Worm (Caenorhabditis elegans) whole organism, dauer: ENCODE data around the gene tag-120.

Source experiments
- unc-62 ChIP-seq: sonication (generic microtip); optimal IDR thresholded peaks from 2 replicates; lab custom pipeline; 2017; ENCODE audit warnings: missing biosample characterization, missing genetic modification reagents, missing genetic modification characterization

tag-120 gene

DNA sequence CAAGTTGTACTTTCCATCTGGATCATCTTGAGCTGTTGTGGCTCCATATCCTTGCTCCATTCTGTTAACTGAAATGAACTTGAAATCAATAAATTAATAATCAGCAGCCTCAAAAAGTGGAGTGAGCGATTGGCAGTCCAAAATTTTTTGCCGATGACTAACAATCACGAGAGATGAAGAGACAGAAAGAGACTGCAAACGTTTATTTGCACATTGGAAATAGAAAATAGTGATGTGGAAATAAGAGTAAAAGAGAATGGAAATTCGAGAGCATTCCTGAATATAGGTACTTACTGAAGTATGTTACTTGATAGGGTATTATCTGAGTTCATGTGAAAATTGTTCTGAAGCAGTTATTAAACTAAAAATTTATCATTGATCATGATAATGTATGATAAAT, at the start of gene tag-120:
Gene tag-120, minus strand, starts transcription at position 68 of the 400 bp plus-strand sequence.
- TF ChIP-seq unc-62 (GFP tag; lab: Kevin White, UChicago): no peak

DNA sequence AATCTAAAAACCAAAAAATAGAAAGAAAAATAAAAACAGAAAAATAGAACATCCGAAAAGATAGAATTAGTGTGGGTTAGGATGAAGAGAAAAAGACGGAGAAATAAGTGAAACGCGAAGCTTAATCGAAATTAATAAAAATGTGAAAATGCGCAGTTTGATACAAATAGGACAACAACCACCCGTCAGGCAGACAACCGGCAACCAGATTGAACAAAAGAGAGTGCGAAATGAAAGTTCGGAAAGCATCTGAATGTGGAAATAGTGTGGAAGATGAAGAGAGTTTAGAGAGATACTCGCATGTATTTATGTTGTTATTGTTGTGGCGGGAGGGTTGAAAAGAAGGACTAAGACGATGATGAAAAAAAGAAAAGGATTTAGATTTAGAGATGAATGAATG, 48.8 kb upstream of the tag-120 start:
- TF ChIP-seq unc-62 (GFP tag; lab: Kevin White, UChicago): no peak

DNA sequence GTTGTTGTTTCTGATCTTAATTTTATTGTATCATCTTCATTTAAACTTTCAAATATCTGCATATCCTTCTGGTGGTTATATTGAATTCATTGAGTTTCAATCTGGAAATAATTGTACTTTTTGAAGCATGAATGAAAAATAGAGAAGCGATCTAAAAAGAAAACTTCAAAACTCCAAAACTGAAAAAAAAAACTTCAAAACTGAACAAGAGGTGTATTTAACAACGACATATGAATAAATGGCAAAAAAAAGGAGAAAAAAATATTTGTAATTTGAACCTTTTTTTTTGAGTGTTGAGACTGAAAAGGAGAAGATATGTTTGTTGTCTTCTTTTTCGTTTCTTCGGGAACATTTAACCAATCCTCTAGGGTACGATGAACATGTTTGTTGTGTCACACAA, 48.3 kb upstream of the tag-120 start, which contains the start of gene F58E6.11:
Gene F58E6.11, minus strand, starts transcription at position 101 of the 400 bp plus-strand sequence.
- no peak for TF ChIP-seq unc-62 (GFP tag; lab: Kevin White, UChicago)

DNA sequence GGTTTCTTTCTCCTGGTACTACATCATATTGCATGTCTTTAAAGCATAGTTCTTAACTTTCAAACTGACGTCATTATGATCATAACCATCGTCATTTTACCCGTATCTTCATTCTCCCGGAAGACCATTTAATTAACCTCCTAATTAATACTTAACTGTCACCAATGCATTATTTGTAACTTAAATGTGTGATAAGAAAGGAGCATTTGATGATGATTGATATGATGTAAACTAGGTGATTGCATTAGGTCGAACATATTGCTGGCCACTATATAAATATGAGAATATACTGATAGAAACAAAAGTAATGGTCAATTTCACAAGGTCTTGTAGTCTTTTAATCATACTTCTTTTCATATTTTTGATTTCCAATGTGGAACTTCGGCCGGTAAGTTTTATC, 46.6 kb upstream of the tag-120 start, which contains the start of gene hrg-3:
Gene hrg-3, plus strand, starts transcription at position 227 of the 400 bp plus-strand sequence.
- TF ChIP-seq unc-62 (GFP tag; lab: Kevin White, UChicago): no peak

DNA sequence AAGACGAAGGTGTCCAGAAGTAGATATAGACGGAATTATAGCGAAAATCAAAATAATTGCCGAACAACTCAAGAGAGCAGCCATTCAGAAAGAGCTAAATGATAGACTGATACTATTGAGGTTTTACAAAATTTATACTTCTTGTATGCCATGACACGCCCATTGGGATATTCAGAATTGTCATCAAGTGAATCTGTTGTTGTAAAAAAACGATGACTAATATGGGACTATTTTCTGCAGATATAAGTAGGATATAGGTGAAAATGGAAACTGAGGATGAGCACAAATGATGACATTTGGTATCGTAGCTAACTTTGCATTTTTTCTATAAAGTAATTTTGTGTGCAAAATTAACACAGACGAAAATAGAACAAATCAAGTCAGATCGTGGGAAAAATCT, 46.1 kb upstream of the tag-120 start, which contains the start of gene F58E6.8:
Gene F58E6.8, minus strand, starts transcription at position 101 of the 400 bp plus-strand sequence.
- TF ChIP-seq unc-62 (GFP tag; lab: Kevin White, UChicago): no peak

DNA sequence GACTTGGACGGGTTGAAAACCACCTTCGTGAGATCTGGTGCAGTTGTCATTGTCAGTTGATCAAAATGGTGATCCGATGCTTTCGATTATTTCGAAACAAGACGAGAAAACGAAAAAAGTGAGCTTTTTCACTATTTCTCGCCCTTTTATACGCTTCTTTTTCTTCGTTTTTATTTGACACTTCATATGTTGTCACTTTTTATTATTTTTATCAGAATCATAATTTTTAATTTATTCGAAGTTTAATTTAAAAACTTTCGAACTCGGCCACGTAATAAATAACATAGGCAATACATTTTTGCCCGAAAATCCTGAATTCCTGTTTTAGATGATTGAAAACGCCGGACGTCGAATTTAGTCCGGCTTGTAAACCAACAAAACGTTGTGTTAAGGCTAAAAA, 44.8 kb upstream of the tag-120 start, which contains the start of gene F58E6.5:
Gene F58E6.5, minus strand, starts transcription at position 101 of the 400 bp plus-strand sequence.
- TF ChIP-seq unc-62 (GFP tag; lab: Kevin White, UChicago): no peak

DNA sequence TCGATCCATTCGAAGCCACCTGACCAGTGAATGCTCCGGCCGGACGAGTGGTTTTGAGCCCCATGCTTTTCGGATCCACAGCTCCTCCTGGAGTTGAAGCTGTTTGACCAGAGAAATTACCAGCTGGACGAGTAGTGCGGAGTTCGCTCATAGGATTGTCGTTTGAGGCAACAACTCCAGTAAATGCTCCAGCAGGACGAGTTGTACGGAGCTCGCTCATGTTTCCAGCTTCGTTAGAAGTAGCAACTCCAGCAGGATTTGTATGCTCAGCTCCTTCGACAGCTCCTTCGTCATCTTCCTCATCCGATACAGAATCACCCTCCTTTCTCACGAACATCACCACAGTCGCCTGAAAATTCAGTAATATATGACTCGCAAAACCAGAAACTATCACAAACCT, 43.9 kb upstream of the tag-120 start:
- no peak for TF ChIP-seq unc-62 (GFP tag; lab: Kevin White, UChicago)

DNA sequence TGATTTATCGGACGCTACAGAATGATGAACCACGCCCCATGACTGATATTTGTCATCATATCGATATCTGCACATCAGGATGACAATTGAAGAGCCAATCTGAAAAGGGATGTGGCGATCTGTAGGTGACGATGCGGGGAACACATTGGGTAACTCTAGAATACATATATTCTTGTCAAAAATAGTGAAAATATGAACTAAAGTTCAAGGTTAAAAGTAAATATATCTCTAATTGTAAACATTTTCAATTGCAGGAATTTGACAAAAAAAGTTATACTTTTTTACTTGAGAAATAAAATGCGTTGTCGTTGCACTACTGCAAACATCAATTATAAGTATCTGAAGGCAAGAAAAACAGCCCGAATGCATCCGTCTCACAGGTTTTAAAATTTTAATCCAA, 43.3 kb upstream of the tag-120 start, which contains the start of gene F58E6.6:
Gene F58E6.6, minus strand, starts transcription at position 101 of the 400 bp plus-strand sequence.
- no peak for TF ChIP-seq unc-62 (GFP tag; lab: Kevin White, UChicago)

DNA sequence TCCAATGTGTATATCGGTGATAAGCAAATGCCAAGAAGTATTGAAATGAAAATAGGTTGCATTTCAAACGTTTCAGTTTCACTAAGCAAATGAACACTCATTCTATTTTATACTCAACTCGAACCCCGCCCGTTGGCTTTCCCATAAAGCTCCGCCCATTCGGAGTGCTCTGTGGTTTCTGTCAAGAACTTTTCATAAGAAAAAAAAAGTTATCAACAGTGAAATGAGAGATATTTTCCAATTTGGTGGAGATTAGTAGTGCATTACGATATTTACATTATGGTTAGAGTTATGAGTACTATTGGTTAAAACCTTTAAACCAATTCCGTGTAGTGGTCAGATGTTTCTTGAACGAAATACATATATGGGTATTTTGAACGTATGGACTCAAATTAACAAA, 40.7 kb upstream of the tag-120 start, which contains the start of gene F58E6.4:
Gene F58E6.4, minus strand, starts transcription at position 101 of the 400 bp plus-strand sequence.
- TF ChIP-seq unc-62 (GFP tag; lab: Kevin White, UChicago): no peak

DNA sequence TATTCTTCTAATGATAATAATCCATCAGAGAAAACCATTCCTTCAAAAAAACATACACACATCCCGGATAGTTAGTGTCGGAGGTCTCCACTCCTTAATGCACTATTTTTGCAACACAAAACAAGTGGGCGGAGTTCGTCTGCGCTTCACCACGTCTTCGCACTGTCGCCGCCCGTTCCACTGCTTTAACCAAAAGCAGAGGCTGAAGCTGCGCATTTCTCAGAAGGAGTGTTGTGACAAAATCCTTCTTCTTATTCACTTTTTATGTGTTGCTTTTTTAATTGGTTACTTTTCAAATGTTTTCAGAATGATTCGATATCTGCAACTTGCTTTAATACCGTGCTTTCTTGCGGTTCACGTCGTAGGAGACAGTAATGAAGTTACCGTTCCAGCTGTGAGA, 35.3 kb upstream of the tag-120 start, which contains the start of gene F58E6.13:
Gene F58E6.13, plus strand, starts transcription at position 301 of the 400 bp plus-strand sequence.
- no peak for TF ChIP-seq unc-62 (GFP tag; lab: Kevin White, UChicago)

DNA sequence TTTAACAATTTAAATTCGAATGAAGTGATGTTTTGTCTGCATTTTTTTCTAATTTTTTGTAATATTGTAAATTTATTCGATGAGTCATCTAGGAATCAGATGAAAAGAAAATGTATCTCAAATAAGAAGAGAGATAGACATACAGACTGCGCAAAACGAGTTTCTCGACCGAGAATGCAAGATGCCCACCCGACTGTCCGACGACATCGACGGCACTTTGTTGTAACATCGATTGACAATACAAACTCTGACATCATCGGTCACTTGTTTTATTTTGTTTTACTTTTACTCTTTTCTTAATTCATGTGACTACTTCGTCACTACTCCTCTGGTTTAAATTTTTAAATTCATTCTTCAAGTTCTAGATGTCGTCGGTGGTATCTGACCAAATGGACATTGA, 31.2 kb upstream of the tag-120 start, which contains the start of gene sta-2:
Gene sta-2, plus strand, starts transcription at position 349 of the 400 bp plus-strand sequence.
- TF ChIP-seq unc-62 (GFP tag; lab: Kevin White, UChicago): no peak

DNA sequence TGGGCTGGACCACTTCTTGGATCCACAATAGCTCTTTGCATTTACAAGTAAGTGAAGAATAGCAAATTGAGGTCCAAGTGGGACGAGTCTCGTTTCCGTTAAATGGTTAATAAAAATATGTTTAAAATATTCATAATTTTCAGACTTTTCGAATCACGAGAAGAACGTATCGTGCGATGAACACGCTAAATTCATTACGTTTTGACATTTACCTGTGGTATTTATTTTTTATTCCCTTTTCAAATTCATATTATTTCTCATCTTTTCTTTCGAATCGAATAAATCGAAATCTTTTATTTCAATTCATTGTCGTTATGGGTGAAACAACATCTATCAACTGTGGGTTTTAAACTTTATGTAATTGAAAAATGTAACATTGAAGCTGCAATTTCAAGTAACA, 29.8 kb upstream of the tag-120 start, which contains the start of gene marc-1:
Gene marc-1, plus strand, starts transcription at position 301 of the 400 bp plus-strand sequence.
- TF ChIP-seq unc-62 (GFP tag; lab: Kevin White, UChicago): no peak

DNA sequence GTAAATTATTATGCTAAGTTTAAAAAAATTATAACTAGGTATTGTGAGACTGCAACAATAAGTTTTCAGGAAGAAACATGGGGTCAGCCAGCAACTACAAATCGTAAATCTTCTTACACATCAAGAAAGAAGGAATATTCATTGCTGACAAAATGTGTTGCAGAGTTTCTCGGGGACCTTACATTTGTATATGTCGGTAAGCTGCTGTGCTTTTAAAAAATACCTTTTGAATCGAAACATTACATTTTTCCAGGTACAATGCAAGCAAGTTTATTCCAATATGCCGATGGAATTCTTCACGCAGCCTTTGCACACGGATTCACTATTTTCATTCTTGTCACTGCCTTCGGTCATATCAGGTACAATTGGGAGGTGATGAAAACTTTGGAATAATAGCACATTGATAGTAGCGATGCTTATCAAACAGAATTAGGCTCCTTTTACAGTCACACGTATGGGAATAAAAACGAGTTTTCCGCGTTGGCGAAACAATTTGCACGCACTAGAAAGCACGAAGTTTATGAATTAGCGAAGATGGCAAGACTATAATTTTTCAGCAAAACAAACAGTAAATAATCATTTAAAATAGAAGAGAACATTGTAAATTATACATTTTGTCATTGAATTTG, 28.6 kb upstream of the tag-120 start:
- no peak for TF ChIP-seq unc-62 (GFP tag; lab: Kevin White, UChicago)

DNA sequence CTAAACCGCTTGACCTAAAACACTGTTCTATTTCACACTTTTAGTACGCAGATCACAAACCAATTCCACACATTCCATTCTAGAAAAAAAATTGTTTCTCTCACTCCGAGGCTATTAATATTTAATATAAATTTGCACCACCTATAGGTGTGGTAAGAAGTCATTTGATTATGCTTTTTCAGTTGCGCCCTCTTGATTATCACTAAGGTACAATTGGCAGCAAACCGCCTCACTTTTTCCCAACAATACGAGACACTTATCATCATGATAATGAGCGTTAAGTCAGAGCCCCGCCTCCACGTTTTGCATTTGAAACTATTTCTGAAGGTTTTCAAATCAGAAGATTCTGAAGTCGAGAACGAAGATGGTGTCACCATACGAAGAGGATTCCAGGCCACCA, 27.7 kb upstream of the tag-120 start, which contains the start of gene aqp-4:
Gene aqp-4, plus strand, starts transcription at position 270 of the 400 bp plus-strand sequence.
- TF ChIP-seq unc-62 (GFP tag; lab: Kevin White, UChicago): no peak

DNA sequence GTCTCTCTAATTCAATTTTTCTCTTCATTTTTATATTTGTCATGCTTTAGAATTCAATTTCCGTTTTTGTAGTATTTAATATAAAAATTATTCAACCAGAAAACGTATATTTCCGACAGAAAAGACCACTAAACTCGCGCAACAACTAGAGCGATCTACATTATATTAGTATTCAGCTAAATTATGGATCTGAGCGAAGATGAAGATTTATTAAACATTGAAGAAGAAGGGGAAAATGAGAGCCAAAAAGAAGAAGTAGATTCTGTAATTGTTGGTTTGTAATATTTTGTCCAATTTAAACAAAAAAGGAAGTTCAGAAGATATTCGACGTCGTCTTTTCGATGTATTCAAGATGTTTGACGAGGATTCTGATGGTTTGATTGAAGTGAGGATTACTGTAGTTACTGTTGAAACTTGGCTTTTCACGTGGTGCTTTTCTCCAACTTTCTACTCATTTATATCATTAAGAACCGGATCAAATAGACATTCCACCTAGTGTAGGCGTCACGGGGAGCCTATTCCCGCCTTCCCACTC, 24.4 kb upstream of the tag-120 start, which contains the start of gene cal-7:
Gene cal-7, plus strand, starts transcription at position 184 of the 535 bp plus-strand sequence.
- no peak for TF ChIP-seq unc-62 (GFP tag; lab: Kevin White, UChicago)

DNA sequence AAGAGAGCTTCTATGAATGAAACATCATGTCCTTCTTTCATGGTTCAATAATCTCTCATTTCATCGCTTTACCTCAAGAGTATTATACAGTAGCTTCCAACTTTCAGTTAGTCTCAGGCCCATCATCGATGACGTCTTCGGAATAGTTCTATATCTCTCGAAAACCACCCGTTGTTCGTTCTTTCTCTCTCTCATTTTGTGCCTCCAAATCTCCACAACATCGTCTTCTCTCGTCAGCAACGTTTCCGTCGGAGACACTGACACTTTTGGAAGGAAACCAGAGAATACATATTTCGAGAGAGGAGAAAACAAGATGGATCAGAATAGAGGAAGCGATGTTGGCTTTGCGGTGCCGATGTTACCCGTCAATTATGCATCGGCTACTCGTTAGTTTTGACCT, 22.2 kb upstream of the tag-120 start:
- no peak for TF ChIP-seq unc-62 (GFP tag; lab: Kevin White, UChicago)
